Worm (Caenorhabditis elegans): ENCODE measurements around the gene adk-1.
A peak's percentile ranks its signal among the peaks of the same experiment; 100 is the strongest.

adk-1 gene

DNA sequence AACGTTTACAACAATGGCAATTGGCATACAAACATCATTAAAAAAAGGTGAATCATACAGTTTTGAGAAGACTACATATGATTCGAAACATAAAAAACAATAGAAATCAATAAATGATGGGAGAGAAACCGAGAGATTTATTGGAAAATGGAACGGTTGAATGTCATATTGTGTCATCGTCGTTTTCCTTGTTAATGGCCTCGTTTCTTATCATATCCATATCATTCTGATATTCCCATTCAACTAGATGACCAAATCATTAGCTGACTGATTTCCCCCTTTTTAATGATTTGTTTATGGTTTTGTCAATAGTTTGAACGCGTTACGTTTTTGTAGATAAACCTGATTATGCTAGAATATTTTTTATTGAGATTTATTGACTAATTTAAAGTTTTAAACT, 35.9 kb downstream of the adk-1 start:
- TF ChIP-seq nhr-28 (tag; optimal IDR thresholded peaks at IDR 0.05) (peak; percentile 45), F49E8.2 (tag; optimal IDR thresholded peaks at IDR 0.05; ENCODE audit: borderline replicate concordance) (no peak)

DNA sequence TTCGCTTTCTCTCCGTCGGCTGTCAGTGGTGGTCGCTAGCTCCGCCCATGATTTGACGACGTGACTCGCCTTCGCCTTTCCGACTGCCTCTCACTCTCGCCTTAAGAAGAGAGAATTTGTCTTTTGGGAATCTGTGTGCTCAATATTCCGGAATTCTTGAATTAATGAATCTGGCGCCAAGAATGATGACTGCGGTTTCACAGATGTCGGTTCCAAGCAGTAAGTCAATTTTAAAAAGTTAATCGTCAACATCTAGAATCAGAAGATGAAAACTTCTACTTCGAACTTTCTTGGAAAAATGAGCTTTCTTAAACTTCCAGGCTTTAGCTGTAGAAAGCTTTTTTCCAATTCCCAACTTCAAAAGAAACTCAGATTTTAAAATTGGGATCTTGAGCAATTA, 41.0 kb downstream of the adk-1 start, which contains the start of gene nhr-67:
nhr-67 (plus strand) TSS at position 97 of the 400 bp plus-strand sequence.
- TF ChIP-seq aha-1 (tag) (peak; percentile 98), unc-62 (GFP tag; optimal IDR thresholded peaks at IDR 0.05 in 1 of 2) (peak in 1 of 2 experiments; percentile 43), unc-62 (tag; optimal IDR thresholded peaks at IDR 0.05) (no peak), T26A8.4 (GFP tag; IDR thresholded peaks at IDR 0.05) (no peak)

DNA sequence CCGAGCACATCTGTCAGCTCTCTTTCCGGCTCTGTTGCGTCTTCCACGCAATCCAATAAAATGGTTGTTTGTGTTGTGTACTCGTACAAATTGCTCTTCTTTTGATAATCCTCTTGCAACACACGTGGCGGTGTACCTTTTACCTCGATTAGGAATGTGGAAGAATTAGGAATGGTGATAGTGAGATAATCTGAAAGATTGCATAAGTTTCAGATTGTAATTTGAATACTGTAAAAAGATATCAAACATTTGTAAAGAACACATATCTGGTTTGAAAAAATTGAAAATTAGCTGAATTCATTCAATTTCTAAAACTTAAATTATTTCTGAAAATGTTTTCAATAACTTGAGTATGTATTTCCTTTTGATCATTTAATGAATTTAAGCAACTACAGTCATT, 45.8 kb downstream of the adk-1 start, which contains the start of gene C08F8.6:
C08F8.6 (minus strand) TSS at position 101 of the 400 bp plus-strand sequence.
- TF ChIP-seq daf-8 (GFP tag; IDR thresholded peaks at IDR 0.05) = no peak
- no peak for TF ChIP-seq F44E2.7 (GFP tag; IDR thresholded peaks at IDR 0.05)
- TF ChIP-seq nhr-111 (GFP tag; optimal IDR thresholded peaks at IDR 0.05) = no peak
- no peak for TF ChIP-seq nhr-10 (tag; optimal IDR thresholded peaks at IDR 0.05)
- TF ChIP-seq fos-1 (tag; optimal IDR thresholded peaks at IDR 0.05) = no peak
- TF ChIP-seq set-16 (GFP tag; IDR thresholded peaks at IDR 0.05) = no peak
- TF ChIP-seq php-3 (GFP tag; IDR thresholded peaks at IDR 0.05) = no peak
- no peak for TF ChIP-seq mxl-3 (GFP tag; optimal IDR thresholded peaks at IDR 0.05)
- TF ChIP-seq Y105C5A.15 (GFP tag; IDR thresholded peaks at IDR 0.05) = no peak
- no peak for TF ChIP-seq nhr-11 (tag; optimal IDR thresholded peaks at IDR 0.05)
- TF ChIP-seq arid-1 (GFP tag; conservative IDR thresholded peaks at IDR 0.05) = no peak
- TF ChIP-seq egl-27 (tag; optimal IDR thresholded peaks at IDR 0.05) = no peak
- no peak for TF ChIP-seq nhr-48 (tag; optimal IDR thresholded peaks at IDR 0.05)

DNA sequence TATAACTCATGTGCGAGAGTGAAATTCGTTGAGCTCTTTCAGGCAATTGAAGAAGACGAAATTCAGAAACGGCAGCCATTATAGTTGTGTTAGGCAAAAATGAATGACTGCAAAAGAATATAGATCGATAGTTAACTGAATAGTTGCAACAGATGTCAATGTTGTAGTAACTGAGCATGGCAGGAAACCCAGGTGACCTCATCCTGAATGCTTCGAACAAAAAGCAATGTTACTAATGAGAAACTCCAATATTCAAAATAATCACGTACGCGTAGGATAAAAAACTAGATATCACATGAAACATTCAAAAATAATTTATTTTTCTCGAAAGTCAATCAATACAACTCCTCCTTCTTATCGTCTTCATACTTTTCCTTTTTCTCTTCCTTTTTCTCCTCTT, 48.2 kb downstream of the adk-1 start, which contains the start of gene fbxb-9:
fbxb-9 (minus strand) TSS at position 101 of the 400 bp plus-strand sequence.
- TF ChIP-seq daf-8 (GFP tag; IDR thresholded peaks at IDR 0.05) (no peak), F26F4.8 (GFP tag; conservative IDR thresholded peaks at IDR 0.05) (no peak), Y105C5A.15 (GFP tag; IDR thresholded peaks at IDR 0.05) (no peak), ama-1 (optimal IDR thresholded peaks at IDR 0.05) (no peak), zfp-3 (GFP tag; conservative IDR thresholded peaks at IDR 0.05) (no peak), ztf-11 (tag; optimal IDR thresholded peaks at IDR 0.05) (no peak), F37D6.2 (tag; optimal IDR thresholded peaks at IDR 0.05) (no peak), F10B5.3 (tag; optimal IDR thresholded peaks at IDR 0.05) (no peak), ceh-82 (tag; optimal IDR thresholded peaks at IDR 0.05) (no peak), ceh-62 (tag; optimal IDR thresholded peaks at IDR 0.05) (no peak), egl-43 (GFP tag; IDR thresholded peaks at IDR 0.05) (no peak), ces-1 (GFP tag; optimal IDR thresholded peaks at IDR 0.05) (no peak), ZK546.5 (tag; optimal IDR thresholded peaks at IDR 0.05) (no peak)

DNA sequence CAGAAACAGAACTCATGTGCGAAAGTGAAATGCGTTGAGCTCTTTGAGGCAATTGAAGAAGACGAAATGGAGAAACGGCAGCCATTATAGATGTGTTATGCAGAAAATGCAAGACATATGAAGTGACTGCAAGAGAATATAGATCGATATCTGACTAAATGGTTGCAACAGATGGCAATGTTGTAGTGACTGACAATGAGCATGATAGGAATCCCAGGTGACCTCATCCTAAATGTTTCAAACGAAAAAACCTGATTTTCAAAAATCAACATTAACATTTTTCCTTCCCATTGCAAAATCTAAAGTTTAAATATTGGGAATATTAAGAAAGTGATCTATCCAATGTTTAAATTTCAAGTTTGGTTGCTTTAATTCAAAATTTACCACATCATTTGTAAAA, 49.9 kb downstream of the adk-1 start, which contains the start of gene C08F8.15:
C08F8.15 (minus strand) TSS at position 101 of the 400 bp plus-strand sequence.
- TF ChIP-seq lin-13 (GFP tag; optimal IDR thresholded peaks at IDR 0.05) (no peak), dmd-6 (GFP tag; IDR thresholded peaks at IDR 0.05) (no peak), zip-2 (tag; optimal IDR thresholded peaks at IDR 0.05) (no peak), dmd-8 (GFP tag; IDR thresholded peaks at IDR 0.05) (no peak), nhr-76 (tag; optimal IDR thresholded peaks at IDR 0.05) (no peak), fos-1 (tag; optimal IDR thresholded peaks at IDR 0.05) (no peak), ama-1 (optimal IDR thresholded peaks at IDR 0.05) (no peak), madf-5 (GFP tag; IDR thresholded peaks at IDR 0.05) (no peak), F10B5.3 (tag; optimal IDR thresholded peaks at IDR 0.05) (no peak), ctbp-1 (GFP tag; IDR thresholded peaks at IDR 0.05) (no peak), egl-43 (GFP tag; IDR thresholded peaks at IDR 0.05) (no peak), nhr-48 (tag; optimal IDR thresholded peaks at IDR 0.05) (no peak)
